Worm (Caenorhabditis elegans): ENCODE measurements around the gene pqn-71.

The pqn-71 gene

DNA sequence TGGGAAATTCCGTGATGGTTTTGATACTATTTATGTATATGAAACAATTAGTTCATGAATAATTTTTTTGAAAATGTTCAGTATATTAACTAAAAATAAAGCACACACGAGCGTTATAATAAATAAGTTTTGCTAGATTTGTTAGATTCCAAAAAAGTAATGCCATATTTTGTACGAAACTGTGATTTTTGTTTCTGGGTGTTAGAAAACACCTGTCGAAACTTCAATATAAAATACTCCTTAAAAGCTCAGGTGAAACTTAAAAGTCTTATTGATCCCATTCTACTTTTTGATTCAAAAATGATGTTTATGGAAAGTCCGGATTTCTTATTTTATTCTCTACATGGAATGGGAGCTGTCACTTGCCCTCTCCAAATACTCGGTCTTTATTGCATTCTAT is 49.5 kb upstream of the pqn-71 start, which contains the start of gene srh-265:
TSS of gene srh-265 (plus strand) at position 301 of the 400 bp plus-strand sequence.
- TF ChIP-seq ZK546.5 (tag; optimal IDR thresholded peaks at IDR 0.05) (no peak), elt-2 (tag; optimal IDR thresholded peaks at IDR 0.05) (no peak), fkh-10 (GFP tag; optimal IDR thresholded peaks at IDR 0.05) (no peak), ama-1 (optimal IDR thresholded peaks at IDR 0.05) (no peak), tbx-2 (tag; optimal IDR thresholded peaks at IDR 0.05) (no peak), egl-5 (tag; optimal IDR thresholded peaks at IDR 0.05) (no peak), egl-27 (tag; optimal IDR thresholded peaks at IDR 0.05) (no peak), mdl-1 (tag; optimal IDR thresholded peaks at IDR 0.05) (no peak), nhr-43 (tag; optimal IDR thresholded peaks at IDR 0.05; ENCODE audit: poor library complexity, severe bottlenecking) (no peak), R02D3.7 (tag; optimal IDR thresholded peaks at IDR 0.05) (no peak), nhr-77 (tag; optimal IDR thresholded peaks at IDR 0.05) (no peak), ceh-82 (tag; optimal IDR thresholded peaks at IDR 0.05) (no peak), pqm-1 (tag; optimal IDR thresholded peaks at IDR 0.05) (no peak), unc-62 (GFP tag; optimal IDR thresholded peaks at IDR 0.05) (no peak), pha-4 (tag; optimal IDR thresholded peaks at IDR 0.05) (no peak), ceh-9 (tag; optimal IDR thresholded peaks at IDR 0.05) (no peak)

DNA sequence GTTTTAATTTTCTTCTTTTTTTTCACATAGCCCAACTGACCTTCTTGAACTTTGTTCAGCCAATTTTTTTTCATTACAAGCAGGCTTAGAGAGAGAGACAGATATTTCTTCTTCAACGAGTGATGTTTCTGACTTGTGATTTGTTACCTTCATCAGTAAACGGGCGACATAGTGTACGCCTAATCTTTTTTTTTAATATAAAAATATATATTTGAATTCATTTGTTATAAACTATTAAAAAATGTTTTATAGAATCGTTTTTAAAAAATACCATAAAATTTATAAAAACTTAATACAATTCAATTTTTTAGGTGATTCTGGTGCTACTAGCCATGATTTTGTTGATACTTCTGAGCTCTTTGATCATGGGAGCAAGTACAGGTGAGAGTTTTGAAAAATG is 47.7 kb upstream of the pqn-71 start, which contains the start of gene T06E6.10:
TSS of gene T06E6.10 (plus strand) at position 301 of the 400 bp plus-strand sequence.
- no peak for TF ChIP-seq ceh-82 (tag; optimal IDR thresholded peaks at IDR 0.05)
- no peak for TF ChIP-seq fkh-10 (GFP tag; optimal IDR thresholded peaks at IDR 0.05)
- no peak for TF ChIP-seq eor-1 (tag; optimal IDR thresholded peaks at IDR 0.05)
- TF ChIP-seq elt-3 (tag; optimal IDR thresholded peaks at IDR 0.05): no peak
- TF ChIP-seq skn-1 (tag; optimal IDR thresholded peaks at IDR 0.05): no peak
- TF ChIP-seq nfya-1 (tag; optimal IDR thresholded peaks at IDR 0.05; ENCODE audit: insufficient read depth): no peak
- TF ChIP-seq pha-4 (tag; optimal IDR thresholded peaks at IDR 0.05): no peak
- no peak for TF ChIP-seq hmg-11 (tag; optimal IDR thresholded peaks at IDR 0.05)
- no peak for TF ChIP-seq zag-1 (tag; optimal IDR thresholded peaks at IDR 0.05)
- no peak for TF ChIP-seq nhr-28 (tag; optimal IDR thresholded peaks at IDR 0.05)
- TF ChIP-seq ceh-9 (tag; optimal IDR thresholded peaks at IDR 0.05): no peak

- TF ChIP-seq nhr-25 (tag; optimal IDR thresholded peaks at IDR 0.05) (no peak), nhr-67 (tag; optimal IDR thresholded peaks at IDR 0.05) (no peak), elt-2 (tag; optimal IDR thresholded peaks at IDR 0.05) (no peak), fkh-10 (GFP tag; optimal IDR thresholded peaks at IDR 0.05) (no peak), unc-62 (GFP tag; optimal IDR thresholded peaks at IDR 0.05) (no peak)
Measured at ce11 chrV:15423601-15424000, 41.9 kb upstream of the pqn-71 start, which contains the start of gene fbxa-104. Gene fbxa-104 (minus strand): TSS chrV:15423683.

DNA sequence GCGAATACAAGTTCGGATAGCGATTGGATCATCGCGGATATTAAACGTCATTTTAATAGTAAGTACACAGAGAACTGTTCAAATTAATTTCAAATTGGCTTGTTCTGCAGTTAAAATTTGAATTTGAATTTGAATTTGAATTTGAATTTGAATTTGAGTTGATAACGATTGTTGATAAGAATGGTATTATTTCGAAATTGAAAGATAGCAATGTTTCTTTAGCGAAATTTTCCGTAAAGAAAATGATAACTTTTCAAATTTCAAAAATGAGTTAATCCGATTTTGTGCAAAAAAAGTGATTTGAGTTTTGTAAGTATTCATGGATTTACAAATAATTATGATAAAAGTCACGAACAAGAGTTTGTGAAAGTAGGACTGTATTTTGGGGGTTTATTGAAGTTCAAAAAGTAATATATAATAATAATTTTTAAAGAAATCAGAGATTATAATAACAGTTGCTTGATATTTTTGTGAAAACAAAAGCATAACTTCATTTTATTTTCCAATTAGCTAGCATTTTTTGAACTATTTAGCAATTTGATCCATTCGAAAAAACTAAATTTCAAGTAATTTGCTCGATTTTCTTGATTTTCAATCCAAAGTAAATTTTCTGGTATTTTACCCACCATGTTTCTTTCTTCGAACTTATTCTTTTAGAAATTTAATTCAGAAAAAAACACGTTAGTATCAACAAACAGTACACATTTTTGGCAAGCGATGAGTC is 39.9 kb upstream of the pqn-71 start, which contains the start of gene Y36E3A.2:
TSS of gene Y36E3A.2 (plus strand) at position 674 of the 724 bp plus-strand sequence.
- peak; percentile 1 for TF ChIP-seq pha-4 (tag; optimal IDR thresholded peaks at IDR 0.05)
- TF ChIP-seq hmg-11 (tag; optimal IDR thresholded peaks at IDR 0.05): no peak
- peak; percentile 70 for TF ChIP-seq elt-2 (tag; optimal IDR thresholded peaks at IDR 0.05)

DNA sequence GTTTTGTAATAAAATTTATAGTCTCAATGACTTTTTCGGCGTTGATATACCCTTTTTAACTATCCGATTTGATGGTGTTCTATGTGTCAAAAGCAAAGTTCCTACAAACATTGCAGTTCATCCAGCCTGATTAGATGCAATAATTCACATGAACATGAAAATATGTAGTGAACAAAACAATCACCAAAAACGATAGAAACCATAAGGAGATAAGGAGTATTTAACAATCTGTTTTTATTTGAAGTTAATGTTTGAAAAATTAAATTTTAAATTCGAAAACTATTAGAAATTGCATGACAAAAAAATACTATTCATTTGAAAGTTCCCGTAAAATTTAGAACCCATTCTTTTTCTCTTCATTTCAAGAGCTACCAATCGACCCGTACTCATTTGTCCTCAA is 38.5 kb upstream of the pqn-71 start, which contains the start of gene fbxa-209:
TSS of gene fbxa-209 (minus strand) at position 101 of the 400 bp plus-strand sequence.
- TF ChIP-seq lin-39 (tag; optimal IDR thresholded peaks at IDR 0.05) (no peak), fkh-10 (GFP tag; optimal IDR thresholded peaks at IDR 0.05) (no peak), jun-1 (tag; optimal IDR thresholded peaks at IDR 0.05) (no peak), nhr-77 (tag; optimal IDR thresholded peaks at IDR 0.05) (no peak), nhr-43 (tag; optimal IDR thresholded peaks at IDR 0.05; ENCODE audit: poor library complexity, severe bottlenecking) (no peak), tbx-2 (tag; optimal IDR thresholded peaks at IDR 0.05) (no peak), elt-1 (tag; optimal IDR thresholded peaks at IDR 0.05) (no peak), lsy-12 (tag; optimal IDR thresholded peaks at IDR 0.05) (no peak), egl-5 (tag; optimal IDR thresholded peaks at IDR 0.05) (no peak), egl-27 (tag; optimal IDR thresholded peaks at IDR 0.05) (no peak), ama-1 (optimal IDR thresholded peaks at IDR 0.05) (no peak), mml-1 (tag; optimal IDR thresholded peaks at IDR 0.05) (no peak), nhr-28 (tag; optimal IDR thresholded peaks at IDR 0.05) (no peak)
